Worm (Caenorhabditis elegans): ENCODE data around the gene Y39H10A.1.

The Y39H10A.1 gene

ce11 chrV:3800378-3800777, 33.4 kb downstream of the Y39H10A.1 start, which contains the start of gene srt-30:
Gene srt-30, minus strand, starts transcription at chrV:3800478.
- TF ChIP-seq attf-3 (GFP tag; conservative IDR thresholded peaks at IDR 0.05) (no peak), ztf-22 (GFP tag; optimal IDR thresholded peaks at IDR 0.05) (no peak), ceh-58 (GFP tag; IDR thresholded peaks at IDR 0.05) (no peak), dpl-1 (GFP tag; optimal IDR thresholded peaks at IDR 0.05) (no peak)

ce11 chrV:3801787-3802417, 34.9 kb downstream of the Y39H10A.1 start:
- TF ChIP-seq F57C9.4 (tag; optimal IDR thresholded peaks at IDR 0.05) (no peak), cebp-2 (GFP tag; IDR thresholded peaks at IDR 0.05) (no peak)

ce11 chrV:3803343-3803742, 36.3 kb downstream of the Y39H10A.1 start, which contains the start of gene cyp-33C8:
Gene cyp-33C8, minus strand, starts transcription at chrV:3803542.
- peak; percentile 94 for TF ChIP-seq cebp-1 (GFP tag; IDR thresholded peaks at IDR 0.05)
- TF ChIP-seq cebp-1 (tag; optimal IDR thresholded peaks at IDR 0.05) = peak; percentile 97
- peak; percentile 10 for TF ChIP-seq ceh-27 (GFP tag; optimal IDR thresholded peaks at IDR 0.05)
- TF ChIP-seq hmg-1.2 (GFP tag; IDR thresholded peaks at IDR 0.05) = peak; percentile 6; the same call in 1 of the 2 replicates
- no peak for TF ChIP-seq nfyb-1 (GFP tag; IDR thresholded peaks at IDR 0.05)
- peak; percentile 51 for TF ChIP-seq attf-5 (GFP tag; optimal IDR thresholded peaks at IDR 0.05)
- no peak for TF ChIP-seq nfya-1 (tag; optimal IDR thresholded peaks at IDR 0.05; ENCODE audit: borderline replicate concordance, insufficient read depth)
- TF ChIP-seq ztf-26 (tag; optimal IDR thresholded peaks at IDR 0.05) = no peak
- no peak for TF ChIP-seq lin-40 (tag; optimal IDR thresholded peaks at IDR 0.05)
- TF ChIP-seq nhr-120 (GFP tag; IDR thresholded peaks at IDR 0.05) = no peak
- TF ChIP-seq nhr-80 (tag; optimal IDR thresholded peaks at IDR 0.05) = peak; percentile 31
- no peak for TF ChIP-seq lin-54 (GFP tag; optimal IDR thresholded peaks at IDR 0.05)

- TF ChIP-seq dpff-1 (tag; optimal IDR thresholded peaks at IDR 0.05) = no peak
- TF ChIP-seq aptf-2 (GFP tag; conservative IDR thresholded peaks at IDR 0.05) = no peak
- TF ChIP-seq madf-3 (GFP tag; IDR thresholded peaks at IDR 0.05) = no peak
- no peak for TF ChIP-seq F49E8.2 (tag; optimal IDR thresholded peaks at IDR 0.05; ENCODE audit: insufficient read depth)
- TF ChIP-seq C06A6.2 (GFP tag; conservative IDR thresholded peaks at IDR 0.05) = no peak
- TF ChIP-seq F57A8.1 (GFP tag; optimal IDR thresholded peaks at IDR 0.05) = no peak
- TF ChIP-seq zim-3 (tag; optimal IDR thresholded peaks at IDR 0.05) = no peak
- TF ChIP-seq cebp-2 (GFP tag; IDR thresholded peaks at IDR 0.05) = no peak
- no peak for TF ChIP-seq snpc-4 (GFP tag; optimal IDR thresholded peaks at IDR 0.05)
- no peak for TF ChIP-seq snpc-4 (tag; optimal IDR thresholded peaks at IDR 0.05)
- TF ChIP-seq akir-1 (GFP tag; optimal IDR thresholded peaks at IDR 0.05) = no peak
- no peak for TF ChIP-seq bed-2 (GFP tag; IDR thresholded peaks at IDR 0.05)
- no peak for TF ChIP-seq dpl-1 (GFP tag; optimal IDR thresholded peaks at IDR 0.05)
- no peak for TF ChIP-seq F37B4.10 (GFP tag; IDR thresholded peaks at IDR 0.05)
- TF ChIP-seq let-526 (GFP tag; IDR thresholded peaks at IDR 0.05) = no peak
- TF ChIP-seq attf-3 (GFP tag; conservative IDR thresholded peaks at IDR 0.05) = no peak
- no peak for TF ChIP-seq attf-6 (GFP tag; IDR thresholded peaks at IDR 0.05)
- TF ChIP-seq Y53G8AR.9 (GFP tag; conservative IDR thresholded peaks at IDR 0.05) = no peak
These were observed 38.5 kb downstream of the Y39H10A.1 start, which contains the start of gene R08F11.4 for ce11 chrV:3805499-3805898. Gene R08F11.4, minus strand, starts transcription at chrV:3805527.

All from whole organism, young adult.